Worm (Caenorhabditis elegans) whole organism, young adult: ENCODE data around the gene anp-1.

Source experiments
- F33H1.4 ChIP-seq: fragments of 200-800 bp; sonication (Bioruptor generic); IDR thresholded peaks from 2 replicates; pipeline ENCODE4 v1.3.6; 2022; ENCODE audit warnings: missing genetic modification reagents, missing genetic modification characterization, missing compliant biosample characterization
- F57C9.4 ChIP-seq: sonication (generic microtip); optimal IDR thresholded peaks from 2 replicates; lab custom pipeline; 2017; ENCODE audit warnings: mild to moderate bottlenecking, missing genetic modification characterization, missing compliant biosample characterization
- K11D2.4 ChIP-seq: fragments of 200-800 bp; sonication (Bioruptor generic); IDR thresholded peaks from 2 replicates; pipeline ENCODE4 v1.3.6; 2022; ENCODE audit warnings: missing genetic modification reagents, missing genetic modification characterization, missing compliant biosample characterization
- K12H6.12 ChIP-seq: fragments of 200-800 bp; sonication (Bioruptor generic); optimal IDR thresholded peaks from 2 replicates; lab custom pipeline; 2018; ENCODE audit warnings: mild to moderate bottlenecking, missing genetic modification characterization, missing compliant biosample characterization
- Y53F4B.3 ChIP-seq: fragments of 200-800 bp; sonication (Bioruptor generic); IDR thresholded peaks from 2 replicates; pipeline ENCODE4 v1.3.6; 2022; ENCODE audit warnings: missing genetic modification reagents, missing genetic modification characterization, missing compliant biosample characterization
- ama-1 ChIP-seq, 3 experiments: fragments of 150-350 bp in 1 of 3; sonication (generic microtip) in 2 of 3; optimal IDR thresholded peaks; 2 replicates each; lab custom pipeline; 2014 to 2018; ENCODE audit warnings: missing biosample characterization in 2 of 3, missing genetic modification characterization in 2 of 3, missing genetic modification reagents in 2 of 3
- aptf-2 ChIP-seq: fragments of 200-800 bp; sonication (Bioruptor generic); conservative IDR thresholded peaks from 2 replicates; pipeline ENCODE4 v1.3.6; 2022; ENCODE audit warnings: missing genetic modification reagents, missing genetic modification characterization, missing compliant biosample characterization
- attf-5 ChIP-seq: fragments of 200-800 bp; sonication (Bioruptor generic); optimal IDR thresholded peaks from 2 replicates; lab custom pipeline; 2018; ENCODE audit warnings: mild to moderate bottlenecking, missing genetic modification characterization, missing compliant biosample characterization
- ccch-3 ChIP-seq: fragments of 200-800 bp; sonication (Bioruptor generic); optimal IDR thresholded peaks from 2 replicates; lab custom pipeline; 2018; ENCODE audit warnings: mild to moderate bottlenecking, missing genetic modification characterization, missing compliant biosample characterization
- cebp-1 ChIP-seq, 2 experiments: fragments of 200-800 bp in 1 of 2; sonication (Bioruptor generic) in 1 of 2; sonication (generic microtip) in 1 of 2; IDR thresholded peaks in 1 of 2; optimal IDR thresholded peaks in 1 of 2; 2 replicates each; pipeline versions ENCODE4 v1.3.6 to Lab custom; 2017 to 2022; ENCODE audit warnings: missing compliant biosample characterization in 2 of 2, missing genetic modification characterization in 2 of 2, mild to moderate bottlenecking in 1 of 2, missing genetic modification reagents in 1 of 2, moderate library complexity in 1 of 2
- dox-1 ChIP-seq: fragments of 200-800 bp; sonication (Bioruptor generic); IDR thresholded peaks from 2 replicates; pipeline ENCODE4 v1.3.6; 2022; ENCODE audit warnings: missing genetic modification reagents, missing genetic modification characterization, missing compliant biosample characterization
- let-526 ChIP-seq: fragments of 200-800 bp; sonication (Bioruptor generic); IDR thresholded peaks from 2 replicates; pipeline ENCODE4 v1.3.6; 2022; ENCODE audit warnings: missing genetic modification reagents, missing genetic modification characterization, missing compliant biosample characterization
- lin-54 ChIP-seq: fragments of 200-800 bp; sonication (Bioruptor generic); optimal IDR thresholded peaks from 2 replicates; lab custom pipeline; 2018; ENCODE audit warnings: mild to moderate bottlenecking, missing genetic modification characterization, missing compliant biosample characterization
- lir-1 ChIP-seq: fragments of 200-800 bp; sonication (Bioruptor generic); conservative IDR thresholded peaks from 2 replicates; pipeline ENCODE4 v1.3.6; 2022; ENCODE audit warnings: missing genetic modification reagents, missing genetic modification characterization, missing compliant biosample characterization
- lsl-1 ChIP-seq: fragments of 200-800 bp; sonication (Bioruptor generic); optimal IDR thresholded peaks from 2 replicates; lab custom pipeline; 2018; ENCODE audit warnings: mild to moderate bottlenecking, missing genetic modification characterization, moderate library complexity, missing compliant biosample characterization
- madf-10 ChIP-seq: sonication (generic microtip); optimal IDR thresholded peaks from 2 replicates; lab custom pipeline; 2016; ENCODE audit warnings: mild to moderate bottlenecking, missing genetic modification characterization, missing compliant biosample characterization
- nfya-1 ChIP-seq: sonication (generic microtip); optimal IDR thresholded peaks from 2 replicates; lab custom pipeline; 2017; ENCODE audit warnings: antibody characterized with exemption, missing compliant biosample characterization, missing genetic modification characterization, borderline replicate concordance; ENCODE audit not compliant: insufficient read depth
- nhr-27 ChIP-seq: fragments of 200-800 bp; sonication (Bioruptor generic); optimal IDR thresholded peaks from 2 replicates; lab custom pipeline; 2018; ENCODE audit warnings: mild to moderate bottlenecking, missing genetic modification characterization, moderate library complexity, missing compliant biosample characterization
- nhr-80 ChIP-seq: sonication (generic microtip); optimal IDR thresholded peaks from 2 replicates; lab custom pipeline; 2016; ENCODE audit warnings: missing genetic modification characterization, missing compliant biosample characterization
- nhr-90 ChIP-seq: sonication (generic microtip); optimal IDR thresholded peaks from 2 replicates; lab custom pipeline; 2016; ENCODE audit warnings: missing genotype, mild to moderate bottlenecking, missing genetic modification characterization, missing compliant biosample characterization
- pbrm-1 ChIP-seq: fragments of 200-800 bp; sonication (Bioruptor generic); IDR thresholded peaks from 2 replicates; pipeline ENCODE4 v1.3.6; 2022; ENCODE audit warnings: missing genetic modification reagents, missing genetic modification characterization, missing compliant biosample characterization
- pha-4 ChIP-seq: fragments of 150-350 bp; sonication (generic microtip); optimal IDR thresholded peaks from 2 replicates; lab custom pipeline; 2014; ENCODE audit warnings: missing biosample characterization, missing genetic modification reagents, missing genetic modification characterization
- ztf-18 ChIP-seq: sonication (generic microtip); optimal IDR thresholded peaks from 2 replicates; lab custom pipeline; 2016; ENCODE audit warnings: missing genotype, mild to moderate bottlenecking, missing genetic modification characterization, missing compliant biosample characterization
- ztf-22 ChIP-seq: fragments of 200-800 bp; sonication (Bioruptor generic); optimal IDR thresholded peaks from 2 replicates; lab custom pipeline; 2018; ENCODE audit warnings: mild to moderate bottlenecking, missing genetic modification characterization, moderate library complexity, missing compliant biosample characterization
- ztf-25 ChIP-seq: fragments of 200-800 bp; sonication (Bioruptor generic); IDR thresholded peaks from 2 replicates; pipeline ENCODE4 v1.3.6; 2022; ENCODE audit warnings: missing genetic modification reagents, missing genetic modification characterization, missing compliant biosample characterization

The anp-1 gene

ce11 chrV:12815386-12815785 is 43.9 kb upstream of the anp-1 start:
- TF ChIP-seq lin-54: no peak
- TF ChIP-seq pha-4: peak; percentile 9

- no peak for TF ChIP-seq nhr-80
- no peak for TF ChIP-seq ama-1 (optimal IDR thresholded peaks at IDR 0.05; lab: Kevin White, UChicago)
- peak in 1 of 2 experiments; percentile 66 for TF ChIP-seq ama-1 (GFP tag; optimal IDR thresholded peaks at IDR 0.05; lab: Kevin White, UChicago)
Measured at ce11 chrV:12816672-12817071, 42.6 kb upstream of the anp-1 start.

ce11 chrV:12818486-12818885 is 40.8 kb upstream of the anp-1 start:
- TF ChIP-seq aptf-2 (no peak), F57C9.4 (no peak), lsl-1 (GFP tag; lab: Kevin White, UChicago) (no peak)

ce11 chrV:12819155-12819554 is 40.1 kb upstream of the anp-1 start:
- TF ChIP-seq cebp-1 (GFP tag; IDR thresholded peaks at IDR 0.05; lab: Robert Waterston, UW) (0 out of 2 replicates have a peak, but pooled peaks have one; percentile 13), cebp-1 (tag; optimal IDR thresholded peaks at IDR 0.05; lab: Kevin White, UChicago) (peak; percentile 52), K12H6.12 (tag; lab: Kevin White, UChicago) (peak; percentile 64), pbrm-1 (GFP tag; lab: Robert Waterston, UW) (peak; percentile 57; the same call in 1 of the 2 replicates), lir-1 (GFP tag; lab: Robert Waterston, UW) (no peak), ztf-18 (tag; lab: Kevin White, UChicago) (peak; percentile 4), attf-5 (peak; percentile 50), madf-10 (tag; lab: Kevin White, UChicago) (peak; percentile 71), dox-1 (0 out of 2 replicates have a peak, but pooled peaks have one; percentile 39), ama-1 (optimal IDR thresholded peaks at IDR 0.05; lab: Kevin White, UChicago) (no peak), ama-1 (GFP tag; optimal IDR thresholded peaks at IDR 0.05; lab: Kevin White, UChicago) (no peak)

ce11 chrV:12819792-12820453 is 39.3 kb upstream of the anp-1 start, which contains the start of the genes ZC443.4 and ugt-18:
ZC443.4 (minus strand) TSS chrV:12819886.
ugt-18 (plus strand) TSS chrV:12820260.
- TF ChIP-seq let-526 (GFP tag; lab: Robert Waterston, UW): no peak
- TF ChIP-seq K11D2.4 (GFP tag; lab: Robert Waterston, UW): no peak
- peak; percentile 5 for TF ChIP-seq nhr-80
- TF ChIP-seq, all 124 proteins: peak for 1

- TF ChIP-seq ztf-22 (GFP tag; lab: Kevin White, UChicago): no peak
- peak; percentile 46 for TF ChIP-seq nhr-80
- TF ChIP-seq nfya-1 (tag; lab: Kevin White, UChicago): no peak
- no peak for TF ChIP-seq ccch-3
- TF ChIP-seq Y53F4B.3 (GFP tag; lab: Robert Waterston, UW): no peak
- TF ChIP-seq, all 124 proteins: peak for 1
Measured at ce11 chrV:12822065-12822464, 37.2 kb upstream of the anp-1 start.

ce11 chrV:12824777-12825176 is 34.5 kb upstream of the anp-1 start, which contains the start of gene ugt-16:
ugt-16 (plus strand) TSS chrV:12825024.
- TF ChIP-seq nhr-80 (peak; percentile 51), ztf-25 (GFP tag; lab: Robert Waterston, UW) (no peak), nhr-27 (tag; lab: Kevin White, UChicago) (no peak), F33H1.4 (no peak), nhr-90 (tag; lab: Kevin White, UChicago) (no peak)
- TF ChIP-seq, all 124 proteins: peak for 1
